Worm (Caenorhabditis elegans) whole organism, L3 larva: Measurements from ENCODE around the gene srsx-9.

Experiments
- ZK546.5 ChIP-seq: sonication (generic microtip); optimal IDR thresholded peaks from 2 replicates; lab custom pipeline; 2017; ENCODE audit warnings: missing biosample characterization, missing genetic modification characterization
- ceh-82 ChIP-seq: fragments of 150-350 bp; optimal IDR thresholded peaks from 2 replicates; lab custom pipeline; 2014; ENCODE audit warnings: missing biosample characterization, missing genetic modification characterization
- fkh-2 ChIP-seq: fragments of 150-350 bp; optimal IDR thresholded peaks from 2 replicates; lab custom pipeline; 2014; ENCODE audit warnings: missing biosample characterization, missing genetic modification reagents, missing genetic modification characterization
- jun-1 ChIP-seq: fragments of 150-350 bp; optimal IDR thresholded peaks from 2 replicates; lab custom pipeline; 2014; ENCODE audit warnings: missing biosample characterization, missing genetic modification reagents, missing genetic modification characterization
- lin-39 ChIP-seq: fragments of 150-350 bp; optimal IDR thresholded peaks from 2 replicates; lab custom pipeline; 2018; ENCODE audit warnings: missing biosample characterization, missing genetic modification reagents, missing genetic modification characterization
- mdl-1 ChIP-seq: fragments of 150-350 bp; optimal IDR thresholded peaks from 2 replicates; lab custom pipeline; 2014; ENCODE audit warnings: missing biosample characterization, missing genetic modification characterization
- nhr-237 ChIP-seq: fragments of 150-350 bp; optimal IDR thresholded peaks from 2 replicates; lab custom pipeline; 2014; ENCODE audit warnings: missing biosample characterization, missing genetic modification characterization
- nhr-77 ChIP-seq: fragments of 150-350 bp; optimal IDR thresholded peaks from 2 replicates; lab custom pipeline; 2014; ENCODE audit warnings: missing biosample characterization, missing genetic modification characterization
- pha-4 ChIP-seq: fragments of 150-350 bp; optimal IDR thresholded peaks from 2 replicates; lab custom pipeline; 2014; ENCODE audit warnings: missing biosample characterization, missing genetic modification reagents, missing genetic modification characterization
- snpc-4 ChIP-seq: fragments of 150-350 bp; optimal IDR thresholded peaks from 2 replicates; lab custom pipeline; 2014; ENCODE audit warnings: missing biosample characterization, missing genetic modification characterization
- unc-62 ChIP-seq: fragments of 150-350 bp; sonication (generic microtip); optimal IDR thresholded peaks from 4 replicates; lab custom pipeline; 2014; ENCODE audit warnings: missing biosample characterization, missing genetic modification reagents, missing genetic modification characterization

DNA sequence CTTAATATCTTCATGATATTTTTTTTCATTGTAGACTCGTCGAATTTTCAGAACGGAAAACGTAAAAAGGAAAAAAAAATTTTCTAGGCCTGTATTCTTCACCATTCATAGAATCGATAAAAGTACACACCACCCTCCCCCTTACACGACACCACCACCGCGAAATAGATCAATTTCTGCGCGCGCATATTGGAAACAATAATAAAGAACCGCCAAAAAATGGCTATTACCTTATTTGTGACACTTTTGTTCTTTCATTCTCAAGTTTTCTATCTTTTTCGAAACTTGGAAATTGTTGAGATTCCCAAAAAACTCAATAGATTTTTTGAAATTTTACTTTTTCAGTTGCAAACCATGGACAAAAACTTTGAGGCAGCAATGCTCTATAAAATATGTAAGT, 2.3 kb upstream of the srsx-9 start, which contains the start of gene F26G5.1:
- no peak for TF ChIP-seq pha-4 (tag; lab: Kevin White, UChicago)
- TF ChIP-seq nhr-77, result no peak
- no peak for TF ChIP-seq mdl-1 (tag; lab: Kevin White, UChicago)
- TF ChIP-seq fkh-2 (tag; lab: Kevin White, UChicago), result no peak
- no peak for TF ChIP-seq snpc-4 (tag; lab: Kevin White, UChicago)
- no peak for TF ChIP-seq jun-1
- TF ChIP-seq ceh-82 (tag; lab: Kevin White, UChicago), result no peak
- TF ChIP-seq ZK546.5 (tag; lab: Kevin White, UChicago), result no peak
- no peak for TF ChIP-seq lin-39 (tag; lab: Kevin White, UChicago)
- TF ChIP-seq nhr-237 (tag; lab: Kevin White, UChicago), result no peak
- TF ChIP-seq unc-62, result no peak
